Fruit fly (Drosophila melanogaster) whole organism, larva: ENCODE results near the gene Dhdds.
A peak's percentile ranks its signal among the peaks of the same experiment; 100 is the strongest.

Experiments used
- noc ChIP-seq: fragments of 200-800 bp; sonication (Bioruptor generic); optimal IDR thresholded peaks from 3 replicates; lab custom pipeline; 2019; ENCODE audit warnings: missing biosample characterization, mild to moderate bottlenecking, missing genetic modification characterization, moderate library complexity

The Dhdds gene

DNA sequence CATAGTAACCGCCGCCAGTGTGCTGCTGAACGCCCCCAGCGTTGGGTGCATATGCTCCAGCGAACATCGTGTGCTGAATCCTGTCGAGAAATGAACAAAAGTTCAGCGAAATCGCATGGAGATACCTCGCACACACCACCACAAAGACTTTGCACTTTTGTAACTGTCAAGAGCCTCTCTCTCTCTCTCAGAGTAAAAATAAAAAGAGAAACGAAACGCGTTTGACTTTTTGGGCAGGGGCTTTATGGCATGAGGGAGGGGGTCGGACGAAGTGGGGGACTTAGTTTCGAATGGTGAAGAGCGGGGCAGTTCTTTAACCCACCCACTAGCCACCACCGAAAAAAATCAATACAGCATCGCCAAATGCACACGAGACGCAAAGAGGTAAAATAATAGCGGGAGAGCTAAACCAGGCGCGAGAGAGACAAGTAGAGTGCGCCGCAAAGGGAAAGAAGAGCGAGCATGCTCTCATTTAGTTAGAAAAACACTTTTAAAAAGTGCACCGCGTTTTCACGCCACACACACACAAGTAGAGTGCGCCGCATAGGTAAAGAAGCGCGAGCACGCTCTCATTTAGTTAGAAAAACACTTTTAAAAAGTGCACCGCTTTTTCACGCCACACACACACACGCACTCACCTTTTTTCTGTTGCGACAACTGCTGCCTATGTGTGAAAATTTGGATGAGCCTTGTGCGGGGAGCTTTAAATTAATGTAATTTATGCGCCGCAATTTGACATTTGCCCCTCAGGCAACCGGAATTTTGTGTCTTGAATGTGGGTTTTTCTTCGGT, 2.7 kb downstream of the Dhdds start:
- TF ChIP-seq noc (tag; lab: Kevin White, UChicago), result no peak

dm6 chrX:7924913-7925312, 8.2 kb downstream of the Dhdds start:
- TF ChIP-seq noc (tag; lab: Kevin White, UChicago), result no peak

- TF ChIP-seq noc (tag; lab: Kevin White, UChicago), result no peak
Observed at dm6 chrX:7923063-7923462, 10.1 kb downstream of the Dhdds start.

- no peak for TF ChIP-seq noc (tag; lab: Kevin White, UChicago)
Observed at dm6 chrX:7920081-7920688, 13.0 kb downstream of the Dhdds start, which contains the start of the genes hdm and Ykt6. Gene hdm (minus strand): TSS chrX:7920131. Gene Ykt6 (plus strand): TSS chrX:7920409.

DNA sequence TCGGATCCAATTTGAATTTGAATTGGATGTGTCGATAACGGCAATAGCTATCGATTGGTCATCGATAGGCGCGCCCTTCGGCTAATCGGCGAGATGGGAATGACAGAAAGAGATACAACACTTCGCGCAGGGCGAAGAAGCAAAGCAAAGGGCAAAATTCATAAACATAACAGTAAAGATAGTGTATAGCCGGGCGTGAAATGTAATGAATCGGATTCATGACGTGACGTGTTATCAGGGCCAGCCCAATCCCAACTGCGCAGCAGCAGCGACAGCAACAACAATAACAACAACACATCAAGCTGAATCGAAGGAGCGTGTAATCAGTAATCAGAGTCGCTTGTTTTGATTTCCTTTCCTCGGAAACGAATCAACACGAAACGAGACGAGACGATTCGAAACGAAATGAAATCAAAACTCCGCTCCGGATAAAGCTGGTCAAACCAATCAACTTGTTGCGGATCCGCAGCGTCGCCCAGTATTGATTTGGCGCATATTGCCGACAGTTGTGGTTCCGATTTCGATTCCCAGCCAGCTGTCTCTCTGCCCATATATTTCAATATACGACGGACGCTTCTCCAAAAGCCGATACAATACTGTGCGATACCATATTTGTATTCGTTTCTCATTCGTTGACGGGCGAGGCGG, 21.0 kb downstream of the Dhdds start, which contains the start of gene snz:
Gene snz, plus strand, starts transcription at position 107 of the 648 bp plus-strand sequence.
- TF ChIP-seq noc (tag; lab: Kevin White, UChicago), result no peak

DNA sequence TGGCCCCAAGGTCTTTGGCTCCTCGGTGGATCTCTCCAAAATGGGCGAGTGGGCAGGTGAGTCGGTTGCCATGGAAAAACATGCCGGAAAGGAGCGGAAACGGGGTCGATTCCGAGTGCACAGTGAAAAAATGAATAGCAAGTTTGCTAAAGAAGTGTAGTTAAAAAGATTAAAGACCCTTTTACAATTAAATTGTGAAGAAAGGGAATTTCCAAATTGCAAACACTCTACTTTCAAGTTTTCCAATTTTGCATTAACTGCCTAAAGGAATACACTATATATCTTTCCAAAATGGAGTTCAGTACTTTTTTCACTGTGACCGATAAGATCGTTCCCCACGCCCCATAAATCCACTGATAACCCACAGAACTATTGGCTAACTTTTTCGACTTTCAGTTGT, 23.7 kb downstream of the Dhdds start:
- no peak for TF ChIP-seq noc (tag; lab: Kevin White, UChicago)

dm6 chrX:7909069-7909389, 24.1 kb downstream of the Dhdds start:
- no peak for TF ChIP-seq noc (tag; lab: Kevin White, UChicago)

dm6 chrX:7908239-7909068, 24.7 kb downstream of the Dhdds start, which contains the start of the genes dpr14 and spidey:
Gene dpr14 (minus strand): TSS chrX:7908286.
Gene spidey (plus strand): TSS chrX:7908931.
- peak; percentile 95 for TF ChIP-seq noc (tag; lab: Kevin White, UChicago)

dm6 chrX:7901153-7902038, 31.8 kb downstream of the Dhdds start, which contains the start of the genes RpS6 and bys:
Gene RpS6 (minus strand): TSS chrX:7901331.
Gene bys (plus strand): TSS chrX:7901880.
- TF ChIP-seq noc (tag; lab: Kevin White, UChicago), result peak; percentile 17

DNA sequence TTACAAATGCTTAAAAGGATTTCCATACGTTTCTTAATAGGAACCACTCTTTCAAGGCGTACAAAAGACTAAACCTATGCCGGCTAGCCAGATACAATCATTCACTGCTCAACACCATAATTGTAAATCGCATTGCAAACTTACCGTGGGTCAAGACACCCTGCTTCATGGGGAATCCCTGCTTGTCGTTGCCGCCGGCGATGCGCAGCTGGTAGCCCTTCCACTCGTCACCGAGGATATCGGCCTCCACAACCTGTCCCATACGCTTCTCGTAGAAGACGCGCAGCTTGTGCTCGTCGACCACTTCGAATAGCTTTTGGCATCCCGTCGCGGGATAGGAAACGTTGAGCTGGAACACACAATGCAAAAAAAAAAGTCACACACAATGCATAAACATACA, 32.5 kb downstream of the Dhdds start:
- TF ChIP-seq noc (tag; lab: Kevin White, UChicago), result no peak

- peak; percentile 55 for TF ChIP-seq noc (tag; lab: Kevin White, UChicago)
Observed at dm6 chrX:7893411-7894122, 39.6 kb downstream of the Dhdds start, which contains the start of the genes CG45089, ND-MNLL and p115. Gene CG45089 (minus strand): TSS chrX:7893798. Gene ND-MNLL (minus strand): TSS chrX:7893798. Gene p115 (plus strand): TSS chrX:7894031.

DNA sequence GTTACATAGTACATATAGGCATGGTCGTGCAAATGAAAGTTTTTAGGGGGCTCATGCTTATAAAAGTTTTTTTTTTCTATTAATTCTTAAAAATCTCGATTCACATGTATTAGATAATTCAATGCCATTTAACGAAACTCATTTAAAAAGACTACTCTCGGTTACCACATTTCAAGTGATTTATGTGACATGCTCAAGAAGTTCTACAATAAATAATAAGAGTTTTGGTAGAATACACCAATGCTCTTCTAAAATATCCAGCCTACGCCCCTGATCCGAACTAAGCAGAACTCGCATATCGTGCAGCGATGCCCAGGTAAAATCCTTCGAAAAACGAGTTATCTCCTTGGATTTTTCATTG, 40.6 kb downstream of the Dhdds start:
- TF ChIP-seq noc (tag; lab: Kevin White, UChicago), result peak; percentile 3
